Fruit fly (Drosophila melanogaster) whole organism, adult: ENCODE measurements around the gene Wbp2.

Source experiments
- CG11617 ChIP-seq: fragments of 200-800 bp; sonication (Bioruptor generic); optimal IDR thresholded peaks from 2 replicates; lab custom pipeline; 2017; ENCODE audit warnings: mild to moderate bottlenecking, missing biosample characterization, missing genetic modification reagents, missing genetic modification characterization
- CG12768 ChIP-seq: fragments of 200-800 bp; sonication (Bioruptor generic); optimal IDR thresholded peaks from 2 replicates; lab custom pipeline; 2017; ENCODE audit warnings: missing biosample characterization, missing genetic modification characterization, mild to moderate bottlenecking, moderate library complexity, missing genetic modification reagents
- CG14711 ChIP-seq: fragments of 200-800 bp; sonication (Bioruptor generic); optimal IDR thresholded peaks from 2 replicates; lab custom pipeline; 2018; ENCODE audit warnings: missing biosample characterization, mild to moderate bottlenecking, missing genetic modification characterization, moderate library complexity
- CG1620 ChIP-seq: fragments of 200-800 bp; sonication (Bioruptor generic); optimal IDR thresholded peaks from 2 replicates; lab custom pipeline; 2016; ENCODE audit warnings: missing biosample characterization, missing genetic modification characterization
- CG33017 ChIP-seq: fragments of 200-800 bp; sonication (Bioruptor generic); optimal IDR thresholded peaks from 2 replicates; lab custom pipeline; 2018; ENCODE audit warnings: missing biosample characterization, mild to moderate bottlenecking, missing genetic modification characterization, moderate library complexity
- CG5204 ChIP-seq: fragments of 200-800 bp; sonication (Bioruptor generic); optimal IDR thresholded peaks from 2 replicates; lab custom pipeline; 2016; ENCODE audit warnings: missing biosample characterization, missing genetic modification characterization
- CG7045 ChIP-seq: fragments of 200-800 bp; sonication (Bioruptor generic); optimal IDR thresholded peaks from 2 replicates; lab custom pipeline; 2017; ENCODE audit warnings: missing biosample characterization, mild to moderate bottlenecking, missing genetic modification characterization
- CG7101 ChIP-seq: fragments of 200-800 bp; sonication (Bioruptor generic); optimal IDR thresholded peaks from 2 replicates; lab custom pipeline; 2018; ENCODE audit warnings: missing biosample characterization, mild to moderate bottlenecking, missing genetic modification characterization, moderate library complexity
- Clk ChIP-seq: fragments of 200-800 bp; sonication (Bioruptor generic); optimal IDR thresholded peaks from 2 replicates; lab custom pipeline; 2017; ENCODE audit warnings: missing biosample characterization, missing genetic modification characterization
- Crg-1 ChIP-seq: fragments of 200-800 bp; sonication (Bioruptor generic); optimal IDR thresholded peaks from 2 replicates; lab custom pipeline; 2016; ENCODE audit warnings: missing biosample characterization, missing genetic modification characterization
- Hr96 ChIP-seq: fragments of 200-800 bp; sonication (Bioruptor generic); optimal IDR thresholded peaks from 2 replicates; lab custom pipeline; 2016; ENCODE audit warnings: missing biosample characterization, missing genetic modification characterization
- Mnt ChIP-seq: fragments of 200-800 bp; sonication (Bioruptor generic); optimal IDR thresholded peaks from 2 replicates; lab custom pipeline; 2016; ENCODE audit warnings: missing biosample characterization, mild to moderate bottlenecking, missing genetic modification characterization
- bab1 ChIP-seq: fragments of 200-800 bp; sonication (Bioruptor generic); optimal IDR thresholded peaks from 3 replicates; lab custom pipeline; 2019; ENCODE audit warnings: missing biosample characterization, mild to moderate bottlenecking, missing genetic modification characterization, moderate library complexity
- cic ChIP-seq: fragments of 200-800 bp; sonication (Bioruptor generic); optimal IDR thresholded peaks from 2 replicates; lab custom pipeline; 2017; ENCODE audit warnings: missing biosample characterization, mild to moderate bottlenecking, missing genetic modification characterization, moderate library complexity
- cnc ChIP-seq, 2 experiments: fragments of >200 bp; optimal IDR thresholded peaks; 2 replicates each; lab custom pipeline; 2017
- kay ChIP-seq: fragments of 200-800 bp; sonication (Bioruptor generic); peaks from one replicate; lab custom pipeline; 2016; ENCODE audit warnings: missing biosample characterization, missing genetic modification characterization, borderline replicate concordance
- ovo ChIP-seq: fragments of 200-800 bp; sonication (Bioruptor generic); optimal IDR thresholded peaks from 2 replicates; lab custom pipeline; 2016; ENCODE audit warnings: missing biosample characterization, missing genetic modification characterization
- pad ChIP-seq: fragments of 200-800 bp; sonication (Bioruptor generic); optimal IDR thresholded peaks from 3 replicates; lab custom pipeline; 2017; ENCODE audit warnings: missing biosample characterization, missing genetic modification characterization, mild to moderate bottlenecking, moderate library complexity, missing genetic modification reagents
- tj ChIP-seq: fragments of 200-800 bp; sonication (Bioruptor generic); optimal IDR thresholded peaks from 3 replicates; lab custom pipeline; 2017; ENCODE audit warnings: missing biosample characterization, mild to moderate bottlenecking, missing genetic modification characterization, moderate library complexity
- toe ChIP-seq: fragments of 200-800 bp; sonication (Bioruptor generic); optimal IDR thresholded peaks from 2 replicates; lab custom pipeline; 2016; ENCODE audit warnings: missing biosample characterization, missing genetic modification characterization

The Wbp2 gene

dm6 chr3L:12833354-12833753 is 16.6 kb upstream of the Wbp2 start:
- TF ChIP-seq cnc (optimal IDR thresholded peaks at IDR 0.05; lab: Kevin White, UChicago) (no peak), CG7045 (GFP tag; lab: Kevin White, UChicago) (no peak), bab1 (GFP tag; lab: Kevin White, UChicago) (no peak), CG11617 (GFP tag; lab: Kevin White, UChicago) (no peak), toe (no peak), CG33017 (no peak), CG7101 (no peak), Crg-1 (GFP tag; lab: Kevin White, UChicago) (no peak)

dm6 chr3L:12833864-12834525 is 16.0 kb upstream of the Wbp2 start:
- peak; percentile 82 for TF ChIP-seq kay
- TF ChIP-seq Clk (GFP tag; lab: Kevin White, UChicago) = no peak

dm6 chr3L:12834526-12835213 is 15.3 kb upstream of the Wbp2 start:
- TF ChIP-seq tj (GFP tag; lab: Kevin White, UChicago) (peak; percentile 80), bab1 (GFP tag; lab: Kevin White, UChicago) (peak; percentile 80), CG5204 (GFP tag; lab: Kevin White, UChicago) (no peak), Crg-1 (GFP tag; lab: Kevin White, UChicago) (peak; percentile 1)

dm6 chr3L:12835511-12836479 is 14.2 kb upstream of the Wbp2 start:
- TF ChIP-seq tj (GFP tag; lab: Kevin White, UChicago) (no peak), kay (peak; percentile 67)

dm6 chr3L:12837196-12837720 is 12.7 kb upstream of the Wbp2 start:
- TF ChIP-seq bab1 (GFP tag; lab: Kevin White, UChicago) (no peak), toe (no peak), ovo (GFP tag; lab: Kevin White, UChicago) (no peak), pad (GFP tag; lab: Kevin White, UChicago) (no peak), CG33017 (no peak), Mnt (no peak), CG1620 (GFP tag; lab: Kevin White, UChicago) (no peak), CG12768 (no peak), CG7045 (GFP tag; lab: Kevin White, UChicago) (no peak), cnc (optimal IDR thresholded peaks at IDR 0.05; lab: Kevin White, UChicago) (no peak), kay (no peak), Crg-1 (GFP tag; lab: Kevin White, UChicago) (no peak), CG5204 (GFP tag; lab: Kevin White, UChicago) (no peak), cic (no peak), tj (GFP tag; lab: Kevin White, UChicago) (no peak), Clk (GFP tag; lab: Kevin White, UChicago) (no peak)

- TF ChIP-seq kay = peak; percentile 43
- no peak for TF ChIP-seq CG11617 (GFP tag; lab: Kevin White, UChicago)
- TF ChIP-seq Mnt = no peak
Measured at dm6 chr3L:12839882-12840281, 10.1 kb upstream of the Wbp2 start.

dm6 chr3L:12841459-12841858 is 8.5 kb upstream of the Wbp2 start:
- no peak for TF ChIP-seq Clk (GFP tag; lab: Kevin White, UChicago)
- TF ChIP-seq kay = no peak
- TF ChIP-seq CG5204 (GFP tag; lab: Kevin White, UChicago) = no peak
- TF ChIP-seq CG7045 (GFP tag; lab: Kevin White, UChicago) = no peak
- no peak for TF ChIP-seq Hr96 (GFP tag; lab: Kevin White, UChicago)
- no peak for TF ChIP-seq CG14711 (tag; lab: Kevin White, UChicago)
- no peak for TF ChIP-seq toe
- TF ChIP-seq CG33017 = no peak
